Worm (Caenorhabditis elegans) whole organism, L4/young adult: Measurements from ENCODE around the gene C25D7.16.
"Not testable (repeated sequence)": the region's sequence is repeated elsewhere in the genome, so short reads cannot be mapped to it uniquely, and the experiment has no call there.

ENCODE experiments used
- W03F9.2 ChIP-seq: fragments of 150-350 bp; optimal IDR thresholded peaks from 2 replicates; lab custom pipeline; 2014; ENCODE audit warnings: missing biosample characterization, missing genetic modification characterization
- dao-5 ChIP-seq: sonication (generic microtip); optimal IDR thresholded peaks from 2 replicates; lab custom pipeline; 2016; ENCODE audit warnings: missing genotype, missing genetic modification characterization, moderate library complexity, missing compliant biosample characterization
- him-1 ChIP-seq: sonication (generic microtip); optimal IDR thresholded peaks from 2 replicates; lab custom pipeline; 2016; ENCODE audit warnings: missing genotype, missing genetic modification reagents, missing genetic modification characterization, missing compliant biosample characterization

Gene C25D7.16

DNA sequence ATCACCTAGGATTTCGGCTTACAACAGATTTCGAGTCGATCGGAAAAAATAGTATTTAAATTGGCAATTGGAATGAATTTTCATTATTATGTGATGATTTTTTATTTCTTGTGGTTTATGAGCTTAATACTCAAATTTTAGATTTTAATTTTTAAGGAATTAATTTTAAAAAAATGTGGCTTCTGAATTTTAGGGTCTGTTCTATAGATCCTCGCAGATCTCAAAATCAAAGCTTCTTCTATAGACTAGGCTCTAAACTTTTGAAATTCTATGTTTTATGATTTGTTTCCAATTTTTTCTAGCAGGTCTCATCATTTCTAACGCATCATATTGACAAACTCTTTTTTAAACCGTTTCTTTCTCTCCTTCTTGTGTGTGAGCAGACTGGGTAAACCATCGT, 36.7 kb downstream of the C25D7.16 start, which contains the start of gene txt-12:
Gene txt-12, plus strand, starts transcription at position 301 of the 400 bp plus-strand sequence.
- TF ChIP-seq him-1 (tag; lab: Kevin White, UChicago) (no peak), W03F9.2 (tag; lab: Kevin White, UChicago) (no peak), dao-5 (tag; lab: Kevin White, UChicago) (no peak)

ce11 chrV:15094749-15095148, 38.8 kb downstream of the C25D7.16 start, which contains the start of gene srx-78:
TSS of gene srx-78 (plus strand) at chrV:15095049.
- TF ChIP-seq him-1 (tag; lab: Kevin White, UChicago) = no peak

DNA sequence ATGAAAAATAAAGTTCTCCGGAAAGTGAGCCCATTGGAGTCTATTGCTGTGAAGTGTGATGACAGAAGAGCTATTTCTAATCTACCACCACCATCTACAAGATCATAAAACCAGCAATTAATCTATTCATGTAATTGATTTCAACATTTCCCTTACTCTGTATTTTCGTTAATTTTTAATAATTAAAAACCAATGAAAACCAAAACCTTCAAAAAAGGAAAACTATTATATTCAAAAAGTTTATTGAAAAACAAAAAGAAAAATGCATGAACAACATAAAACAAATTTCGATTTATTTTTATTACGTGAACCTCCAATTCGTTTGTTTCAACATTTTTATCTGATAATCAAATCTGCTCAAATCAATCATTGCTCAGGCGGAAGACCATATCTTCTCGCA, 43.5 kb downstream of the C25D7.16 start, which contains the start of gene C01G10.1:
Gene C01G10.1, plus strand, starts transcription at position 301 of the 400 bp plus-strand sequence.
- no peak for TF ChIP-seq W03F9.2 (tag; lab: Kevin White, UChicago)

- TF ChIP-seq him-1, dao-5, W03F9.2 (tag; lab: Kevin White, UChicago): not testable (repeated sequence)
Observed at ce11 chrV:15105893-15106598, 50.1 kb downstream of the C25D7.16 start, which contains the start of gene C01G10.14. TSS of gene C01G10.14 (minus strand) at chrV:15105943.
